Fruit fly (Drosophila melanogaster): Measurements from ENCODE around the gene gammaTub23C.

The gammaTub23C gene

dm6 chr2L:2987681-2988381 is 15.1 kb downstream of the gammaTub23C start, which contains the start of the genes Chd1 and Bem46 (continued):
- TF ChIP-seq hkb (optimal IDR thresholded peaks at IDR 0.05) (no peak), hkb (GFP tag; IDR thresholded peaks at IDR 0.05) (peak; percentile 72), scrt (GFP tag; optimal IDR thresholded peaks at IDR 0.05) (peak; percentile 75), bowl (GFP tag; IDR thresholded peaks at IDR 0.05) (no peak), CG8359 (GFP tag; optimal IDR thresholded peaks at IDR 0.05; ENCODE audit: borderline replicate concordance) (peak; percentile 40), Poxn (GFP tag; IDR thresholded peaks at IDR 0.05) (peak; percentile 44; the same call in 1 of the 2 replicates), en (GFP tag; optimal IDR thresholded peaks at IDR 0.05) (no peak), bsh (GFP tag; optimal IDR thresholded peaks at IDR 0.05) (peak in 1 of 2 experiments; percentile 81), CrebB (tag; optimal IDR thresholded peaks at IDR 0.05) (peak; percentile 31), unpg (GFP tag; optimal IDR thresholded peaks at IDR 0.05) (peak; percentile 80), Vsx1 (GFP tag; optimal IDR thresholded peaks at IDR 0.05) (no peak), hb (GFP tag; IDR thresholded peaks at IDR 0.05; ENCODE audit: partially characterized antibody) (no peak), z (GFP tag; IDR thresholded peaks at IDR 0.05) (no peak), GATAe (GFP tag; conservative IDR thresholded peaks at IDR 0.05) (no peak; the same call in 1 of the 2 replicates), shn (GFP tag; optimal IDR thresholded peaks at IDR 0.05) (peak; percentile 74), CkIIα-i1 (GFP tag; IDR thresholded peaks at IDR 0.05) (no peak), sna (GFP tag; IDR thresholded peaks at IDR 0.05; ENCODE audit: partially characterized antibody) (no peak), CG15601 (tag; optimal IDR thresholded peaks at IDR 0.05) (no peak), CG18764 (GFP tag; optimal IDR thresholded peaks at IDR 0.05) (peak; percentile 75), pzg (GFP tag; optimal IDR thresholded peaks at IDR 0.05) (peak; percentile 39), HmgD (GFP tag; optimal IDR thresholded peaks at IDR 0.05) (no peak), dpn (GFP tag; optimal IDR thresholded peaks at IDR 0.05) (peak; percentile 75 to 89), sd (tag; optimal IDR thresholded peaks at IDR 0.05) (no peak), CG15011 (GFP tag; optimal IDR thresholded peaks at IDR 0.05) (no peak), CG12219 (GFP tag; optimal IDR thresholded peaks at IDR 0.05) (no peak), CG12769 (tag; optimal IDR thresholded peaks at IDR 0.05) (no peak), CG12299 (tag; optimal IDR thresholded peaks at IDR 0.05) (peak; percentile 69), CG7556 (GFP tag; optimal IDR thresholded peaks at IDR 0.05) (peak; percentile 88), Lpt (GFP tag; optimal IDR thresholded peaks at IDR 0.05) (no peak), CG10959 (GFP tag; IDR thresholded peaks at IDR 0.05) (0 out of 2 replicates have a peak, but pooled peaks have one; percentile 33), ftz-f1 (GFP tag; optimal IDR thresholded peaks at IDR 0.05) (peak; percentile 53), pan (optimal IDR thresholded peaks at IDR 0.05) (no peak), pan (GFP tag; optimal IDR thresholded peaks at IDR 0.05 in 1 of 2, IDR thresholded peaks at IDR 0.05 in 1 of 2) (peak in 1 of 2 experiments; percentile 86), CG16863 (GFP tag; optimal IDR thresholded peaks at IDR 0.05) (peak; percentile 50), dysf (GFP tag; IDR thresholded peaks at IDR 0.05) (peak; percentile 88), Dip2 (GFP tag; IDR thresholded peaks at IDR 0.05) (no peak), Dref (GFP tag; IDR thresholded peaks at IDR 0.05) (peak; percentile 65), Nf-YC (tag; optimal IDR thresholded peaks at IDR 0.05) (peak; percentile 83), CG34422 (GFP tag; IDR thresholded peaks at IDR 0.05) (peak; percentile 82; the same call in 2 of the 3 replicates), CG8478 (optimal IDR thresholded peaks at IDR 0.05) (no peak), Ravus (GFP tag; IDR thresholded peaks at IDR 0.05) (peak; percentile 25), CG10321 (GFP tag; IDR thresholded peaks at IDR 0.05) (peak; percentile 33; the same call in 1 of the 2 replicates), dati (GFP tag; IDR thresholded peaks at IDR 0.05) (peak; percentile 60; the same call in 1 of the 2 replicates), Optix (GFP tag; IDR thresholded peaks at IDR 0.05) (0 out of 3 replicates have a peak, but pooled peaks have one; percentile 41), NC2β (GFP tag; optimal IDR thresholded peaks at IDR 0.05) (peak; percentile 48), corto (GFP tag; optimal IDR thresholded peaks at IDR 0.05) (no peak), row (GFP tag; IDR thresholded peaks at IDR 0.05) (peak; percentile 95), CG11723 (GFP tag; optimal IDR thresholded peaks at IDR 0.05) (no peak), CG13424 (tag; optimal IDR thresholded peaks at IDR 0.05) (peak; percentile 90), CG9876 (GFP tag; optimal IDR thresholded peaks at IDR 0.05) (peak; percentile 16)
